Worm (Caenorhabditis elegans): ENCODE results near the gene pri-1.
A peak's percentile ranks its signal among the peaks of the same experiment; 100 is the strongest.

ce11 chrIII:9564410-9564809, 49.7 kb downstream of the pri-1 start, which contains the start of gene C48B4.10:
- TF ChIP-seq nhr-120 (GFP tag; IDR thresholded peaks at IDR 0.05) = no peak
- no peak for TF ChIP-seq snpc-1.1 (tag; optimal IDR thresholded peaks at IDR 0.05; ENCODE audit: insufficient read depth)
- no peak for TF ChIP-seq ztf-22 (GFP tag; optimal IDR thresholded peaks at IDR 0.05)
- TF ChIP-seq mcd-1 (GFP tag; IDR thresholded peaks at IDR 0.05) = no peak
- TF ChIP-seq ama-1 (optimal IDR thresholded peaks at IDR 0.05) = no peak
- TF ChIP-seq ama-1 (GFP tag; optimal IDR thresholded peaks at IDR 0.05) = no peak
- no peak for TF ChIP-seq tbx-9 (tag; optimal IDR thresholded peaks at IDR 0.05; ENCODE audit: borderline replicate concordance)
- no peak for TF ChIP-seq atf-7 (tag; optimal IDR thresholded peaks at IDR 0.05)
- TF ChIP-seq ceh-79 (tag; optimal IDR thresholded peaks at IDR 0.05) = no peak
- no peak for TF ChIP-seq unc-62 (GFP tag; optimal IDR thresholded peaks at IDR 0.05)
- TF ChIP-seq ZK185.1 (tag; optimal IDR thresholded peaks at IDR 0.05; ENCODE audit: poor library complexity, severe bottlenecking) = no peak
- no peak for TF ChIP-seq snpc-4 (GFP tag; optimal IDR thresholded peaks at IDR 0.05)
- TF ChIP-seq snpc-4 (tag; optimal IDR thresholded peaks at IDR 0.05) = no peak
- 0 out of 2 replicates have a peak, but pooled peaks have one; percentile 12 for TF ChIP-seq madf-6 (GFP tag; IDR thresholded peaks at IDR 0.05)
- no peak for TF ChIP-seq dpl-1 (GFP tag; optimal IDR thresholded peaks at IDR 0.05)
- TF ChIP-seq lin-26 (GFP tag; IDR thresholded peaks at IDR 0.05) = no peak

Measured in whole organism, young adult.